Fruit fly (Drosophila melanogaster): Measurements from ENCODE around the gene CG5280.
A peak's percentile ranks its signal among the peaks of the same experiment; 100 is the strongest.

Gene CG5280

DNA sequence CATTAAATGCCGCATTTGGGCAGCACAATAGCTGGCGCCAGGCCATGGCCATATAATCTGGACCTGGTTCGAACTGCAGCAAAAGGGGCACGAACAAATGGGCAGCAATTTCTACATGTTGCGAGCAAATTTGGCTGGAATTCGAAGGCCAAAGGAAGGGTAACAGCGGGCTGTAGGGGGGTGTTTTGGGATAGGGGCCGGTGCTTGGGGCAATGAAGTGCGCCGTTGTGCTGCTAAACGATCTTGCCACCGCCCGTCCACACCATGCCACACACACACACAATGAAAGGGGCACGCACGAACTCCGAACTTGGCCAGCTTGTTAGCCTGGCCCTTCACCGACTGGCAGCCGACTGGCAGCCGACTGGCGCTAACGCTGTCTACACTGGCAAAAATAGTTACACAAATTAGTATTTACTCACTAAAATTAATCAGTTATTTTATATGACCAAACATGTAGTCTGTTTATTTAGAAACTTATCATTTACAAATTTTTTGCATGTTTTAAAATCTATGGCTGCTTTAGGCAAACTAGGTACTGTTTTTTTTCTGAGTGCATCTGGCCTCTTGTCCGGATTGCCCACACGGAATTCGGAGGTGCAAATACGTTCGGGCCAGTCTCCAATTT lies 44.1 kb upstream of the CG5280 start (continued):
- TF ChIP-seq CG11696 (GFP tag; IDR thresholded peaks at IDR 0.05) = 0 out of 2 replicates have a peak, but pooled peaks have one; percentile 15
- TF ChIP-seq CG8290 (GFP tag; optimal IDR thresholded peaks at IDR 0.05) = no peak
- no peak for TF ChIP-seq CG8290 (tag; optimal IDR thresholded peaks at IDR 0.05)
- no peak for TF ChIP-seq slou (GFP tag; optimal IDR thresholded peaks at IDR 0.05)
- TF ChIP-seq Aef1 (GFP tag; IDR thresholded peaks at IDR 0.05) = peak; percentile 48; the same call in 2 of the 3 replicates
- no peak for TF ChIP-seq run (tag; optimal IDR thresholded peaks at IDR 0.05)
- TF ChIP-seq CG14014 (GFP tag; IDR thresholded peaks at IDR 0.05) = no peak; the same call in 1 of the 2 replicates
- TF ChIP-seq ERR (GFP tag; optimal IDR thresholded peaks at IDR 0.05) = no peak
- peak; percentile 22 for TF ChIP-seq CG8944 (GFP tag; optimal IDR thresholded peaks at IDR 0.05)
- no peak for TF ChIP-seq CG8478 (optimal IDR thresholded peaks at IDR 0.05)
- peak; percentile 50 for TF ChIP-seq E2f2 (GFP tag; IDR thresholded peaks at IDR 0.05)
- TF ChIP-seq caup (GFP tag; optimal IDR thresholded peaks at IDR 0.05; ENCODE audit: severe bottlenecking) = no peak
- TF ChIP-seq chinmo (GFP tag; IDR thresholded peaks at IDR 0.05; ENCODE audit: partially characterized antibody) = no peak
- no peak for TF ChIP-seq slp2 (GFP tag; optimal IDR thresholded peaks at IDR 0.05)
- peak; percentile 76 for TF ChIP-seq so (GFP tag; IDR thresholded peaks at IDR 0.05)
- TF ChIP-seq CG13894 (tag; optimal IDR thresholded peaks at IDR 0.05) = no peak
- no peak for TF ChIP-seq B-H2 (GFP tag; optimal IDR thresholded peaks at IDR 0.05)
- no peak for TF ChIP-seq tio (GFP tag; optimal IDR thresholded peaks at IDR 0.05)
- no peak for TF ChIP-seq amos (GFP tag; IDR thresholded peaks at IDR 0.05; ENCODE audit: partially characterized antibody)
- no peak for TF ChIP-seq grn (GFP tag; optimal IDR thresholded peaks at IDR 0.05)
- peak; percentile 40 for TF ChIP-seq CG1792 (GFP tag; optimal IDR thresholded peaks at IDR 0.05)
- peak; percentile 70 for TF ChIP-seq nerfin-1 (tag; optimal IDR thresholded peaks at IDR 0.05)
- peak; percentile 64; the same call in 1 of the 2 replicates for TF ChIP-seq CG8765 (GFP tag; IDR thresholded peaks at IDR 0.05)
- TF ChIP-seq wdn (GFP tag; IDR thresholded peaks at IDR 0.05) = no peak
- TF ChIP-seq CG2116 (GFP tag; optimal IDR thresholded peaks at IDR 0.05) = no peak
- TF ChIP-seq CG14710 (tag; optimal IDR thresholded peaks at IDR 0.05) = peak; percentile 83
- no peak for TF ChIP-seq kay (GFP tag; optimal IDR thresholded peaks at IDR 0.05)
- no peak for TF ChIP-seq CG12219 (GFP tag; optimal IDR thresholded peaks at IDR 0.05)
- no peak for TF ChIP-seq vfl (GFP tag; optimal IDR thresholded peaks at IDR 0.05)
- TF ChIP-seq CG8359 (GFP tag; optimal IDR thresholded peaks at IDR 0.05; ENCODE audit: borderline replicate concordance) = peak; percentile 72
- TF ChIP-seq seq (GFP tag; IDR thresholded peaks at IDR 0.05) = no peak
- TF ChIP-seq en (GFP tag; optimal IDR thresholded peaks at IDR 0.05) = no peak
- TF ChIP-seq D19B (GFP tag; optimal IDR thresholded peaks at IDR 0.05) = no peak
- TF ChIP-seq Sox100B (GFP tag; optimal IDR thresholded peaks at IDR 0.05) = peak; percentile 74
- no peak for TF ChIP-seq tna (GFP tag; IDR thresholded peaks at IDR 0.05; ENCODE audit: partially characterized antibody)
- TF ChIP-seq inv (GFP tag; IDR thresholded peaks at IDR 0.05; ENCODE audit: partially characterized antibody) = no peak
- peak; percentile 68; the same call in 1 of the 2 replicates for TF ChIP-seq CG32767 (GFP tag; IDR thresholded peaks at IDR 0.05)
- no peak for TF ChIP-seq gcm (GFP tag; optimal IDR thresholded peaks at IDR 0.05)
- TF ChIP-seq CG15601 (tag; optimal IDR thresholded peaks at IDR 0.05) = peak; percentile 40
- TF ChIP-seq CG8388 (GFP tag; optimal IDR thresholded peaks at IDR 0.05) = peak; percentile 22
- TF ChIP-seq Awh (GFP tag; IDR thresholded peaks at IDR 0.05) = peak; percentile 70
- TF ChIP-seq CG17385 (GFP tag; optimal IDR thresholded peaks at IDR 0.05) = peak; percentile 17
- no peak for TF ChIP-seq twi (tag; optimal IDR thresholded peaks at IDR 0.05)
- no peak for TF ChIP-seq pum (GFP tag; optimal IDR thresholded peaks at IDR 0.05)
- TF ChIP-seq CG17328 (GFP tag; IDR thresholded peaks at IDR 0.05) = peak; percentile 85
- no peak for TF ChIP-seq CG17186 (GFP tag; optimal IDR thresholded peaks at IDR 0.05)
- no peak for TF ChIP-seq C15 (GFP tag; IDR thresholded peaks at IDR 0.05)
- peak; percentile 63 for TF ChIP-seq Oli (tag; optimal IDR thresholded peaks at IDR 0.05)
- TF ChIP-seq onecut (GFP tag; IDR thresholded peaks at IDR 0.05) = peak; percentile 54
- peak in 1 of 2 experiments; percentile 20 for TF ChIP-seq Eip74EF (GFP tag; optimal IDR thresholded peaks at IDR 0.05)
